Worm (Caenorhabditis elegans) whole organism, L4 larva: Measurements from ENCODE around the gene dhs-14.

Experiments used
- dpl-1 ChIP-seq: fragments of 150-350 bp; optimal IDR thresholded peaks from 2 replicates; lab custom pipeline; 2014; ENCODE audit warnings: missing biosample characterization, missing genetic modification reagents, missing genetic modification characterization
- egl-27 ChIP-seq: sonication (generic microtip); optimal IDR thresholded peaks from 3 replicates; lab custom pipeline; 2017; ENCODE audit warnings: missing biosample characterization, missing genetic modification reagents, missing genetic modification characterization
- lin-29 ChIP-seq: fragments of 200-800 bp; sonication (Bioruptor generic); IDR thresholded peaks from 2 replicates; pipeline ENCODE4 v1.3.6; 2022; ENCODE audit warnings: missing genetic modification reagents, missing genetic modification characterization, missing compliant biosample characterization

DNA sequence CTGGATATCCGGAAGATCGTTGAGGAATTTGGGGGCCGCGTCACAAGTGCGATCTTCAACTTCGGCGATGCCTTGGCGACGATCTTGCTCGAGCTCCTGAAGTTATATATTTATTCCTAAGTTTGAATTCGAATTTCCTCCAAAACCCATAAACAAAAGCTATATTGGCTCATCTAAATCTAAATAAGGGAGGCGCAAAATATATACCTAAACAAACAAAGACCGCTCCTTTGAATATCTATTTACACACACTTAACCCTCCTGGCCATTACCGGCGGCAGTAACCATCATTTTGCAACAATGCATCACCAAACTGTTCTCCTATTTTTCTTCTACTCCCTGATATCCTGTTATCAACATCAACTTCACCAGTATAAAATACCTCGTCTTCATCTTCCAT lies 31.0 kb upstream of the dhs-14 start, which contains the start of gene F54E2.2:
- TF ChIP-seq dpl-1 (GFP tag; lab: Kevin White, UChicago) (no peak), egl-27 (tag; lab: Kevin White, UChicago) (no peak), lin-29 (GFP tag; lab: Robert Waterston, UW) (no peak)
